Worm (Caenorhabditis elegans) whole organism, late embryonic: ENCODE measurements around the gene rpc-11.

Experiments used
- ama-1 ChIP-seq: fragments of 150-350 bp; optimal IDR thresholded peaks from 2 replicates; lab custom pipeline; 2014
- ceh-34 ChIP-seq: sonication (generic microtip); optimal IDR thresholded peaks from 2 replicates; lab custom pipeline; 2016; ENCODE audit warnings: mild to moderate bottlenecking, missing genetic modification characterization, missing compliant biosample characterization
- ceh-45 ChIP-seq: fragments of 200-800 bp; sonication (Bioruptor generic); IDR thresholded peaks from 2 replicates; pipeline ENCODE4 v1.3.6; 2022; ENCODE audit warnings: missing genetic modification reagents, missing genetic modification characterization, missing compliant biosample characterization
- fkh-10 ChIP-seq: fragments of 150-350 bp; optimal IDR thresholded peaks from 2 replicates; lab custom pipeline; 2014; ENCODE audit warnings: missing biosample characterization, missing genetic modification reagents, missing genetic modification characterization
- hlh-30 ChIP-seq: sonication (generic microtip); optimal IDR thresholded peaks from 2 replicates; lab custom pipeline; 2017; ENCODE audit warnings: antibody characterized with exemption, missing genetic modification characterization, missing compliant biosample characterization; ENCODE audit not compliant: insufficient read depth
- madf-2 ChIP-seq: sonication (generic microtip); optimal IDR thresholded peaks from 2 replicates; lab custom pipeline; 2017; ENCODE audit warnings: missing genetic modification characterization, missing compliant biosample characterization
- pat-9 ChIP-seq: fragments of 200-800 bp; sonication (Bioruptor generic); optimal IDR thresholded peaks from 2 replicates; lab custom pipeline; 2018; ENCODE audit warnings: mild to moderate bottlenecking, missing genetic modification characterization, moderate library complexity, missing compliant biosample characterization
- pha-4 ChIP-seq: fragments of 150-350 bp; optimal IDR thresholded peaks from 2 replicates; lab custom pipeline; 2018; ENCODE audit warnings: missing biosample characterization, missing genetic modification reagents, missing genetic modification characterization
- pqm-1 ChIP-seq: sonication (generic microtip); optimal IDR thresholded peaks from 2 replicates; lab custom pipeline; 2016; ENCODE audit warnings: missing genetic modification characterization, missing compliant biosample characterization
- sox-2 ChIP-seq: fragments of 200-800 bp; sonication (Bioruptor generic); IDR thresholded peaks from 2 replicates; pipeline ENCODE4 v1.3.6; 2022; ENCODE audit warnings: missing genetic modification reagents, missing genetic modification characterization, missing compliant biosample characterization
- sox-4 ChIP-seq: sonication (generic microtip); optimal IDR thresholded peaks from 2 replicates; lab custom pipeline; 2017; ENCODE audit warnings: mild to moderate bottlenecking, missing genetic modification characterization, inconsistent platforms, missing compliant biosample characterization
- ttx-3 ChIP-seq: sonication (generic microtip); optimal IDR thresholded peaks from 2 replicates; lab custom pipeline; 2016; ENCODE audit warnings: missing genetic modification reagents, missing genetic modification characterization, missing compliant biosample characterization

- TF ChIP-seq ceh-34 (tag; lab: Kevin White, UChicago) (no peak), sox-2 (GFP tag; lab: Robert Waterston, UW) (no peak), ama-1 (lab: Kevin White, UChicago) (no peak), sox-4 (tag; lab: Kevin White, UChicago) (no peak), pqm-1 (tag; lab: Kevin White, UChicago) (no peak), ceh-45 (GFP tag; lab: Robert Waterston, UW) (no peak), pha-4 (tag; lab: Kevin White, UChicago) (no peak), hlh-30 (tag; lab: Kevin White, UChicago) (no peak), madf-2 (no peak), pat-9 (tag; lab: Kevin White, UChicago) (no peak), ttx-3 (no peak), fkh-10 (GFP tag; lab: Kevin White, UChicago) (no peak)
These were observed 49.6 kb upstream of the rpc-11 start for ce11 chrIV:1459419-1459818.
